Worm (Caenorhabditis elegans): Measurements from ENCODE around the gene Y116A8C.24.
A peak's percentile ranks its signal among the peaks of the same experiment; 100 is the strongest.

Y116A8C.24 gene

ce11 chrIV:17111813-17112212 is 41.1 kb upstream of the Y116A8C.24 start, which contains the start of gene Y116A8C.33:
Y116A8C.33 (plus strand) TSS chrIV:17112113.
- TF ChIP-seq elt-2 (tag; optimal IDR thresholded peaks at IDR 0.05) = no peak

DNA sequence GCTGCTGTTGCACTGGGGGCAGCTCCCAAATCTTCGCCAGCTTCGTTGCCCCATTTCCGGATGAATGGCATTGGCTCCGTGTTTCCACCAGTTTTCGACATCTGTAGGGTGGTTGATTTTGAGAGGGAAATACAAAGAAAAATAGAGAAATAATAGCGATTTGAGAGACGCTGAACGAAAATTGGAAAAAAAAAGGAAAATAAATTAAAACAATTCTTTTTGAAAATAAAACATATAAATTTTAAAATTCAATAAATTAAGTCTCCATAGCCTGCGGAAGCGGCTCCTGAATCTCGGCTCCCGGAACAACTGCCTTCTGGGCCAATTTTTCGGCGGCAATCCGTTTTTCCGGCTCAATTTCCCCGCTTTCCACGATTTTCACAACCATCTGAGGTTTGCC is 40.2 kb upstream of the Y116A8C.24 start, which contains the start of gene sfa-1:
sfa-1 (minus strand) TSS at position 101 of the 400 bp plus-strand sequence.
- no peak for TF ChIP-seq pat-9 (tag; optimal IDR thresholded peaks at IDR 0.05)
- no peak for TF ChIP-seq ets-4 (tag; optimal IDR thresholded peaks at IDR 0.05)
- no peak for TF ChIP-seq pqm-1 (tag; optimal IDR thresholded peaks at IDR 0.05)
- TF ChIP-seq elt-2 (tag; optimal IDR thresholded peaks at IDR 0.05) = no peak
- TF ChIP-seq C38D4.7 (GFP tag; optimal IDR thresholded peaks at IDR 0.05) = no peak
- no peak for TF ChIP-seq unc-86 (tag; optimal IDR thresholded peaks at IDR 0.05)
- TF ChIP-seq hlh-13 (GFP tag; optimal IDR thresholded peaks at IDR 0.05) = no peak
- TF ChIP-seq hlh-30 (tag; optimal IDR thresholded peaks at IDR 0.05; ENCODE audit: insufficient read depth) = no peak
- TF ChIP-seq unc-42 (tag; optimal IDR thresholded peaks at IDR 0.05) = no peak
- no peak for TF ChIP-seq ceh-9 (tag; optimal IDR thresholded peaks at IDR 0.05)
- TF ChIP-seq ztf-16 (tag; optimal IDR thresholded peaks at IDR 0.05) = no peak
- TF ChIP-seq hlh-6 (tag; optimal IDR thresholded peaks at IDR 0.05) = no peak
- no peak for TF ChIP-seq C08G9.2 (tag; optimal IDR thresholded peaks at IDR 0.05)

- TF ChIP-seq nfya-1 (tag; optimal IDR thresholded peaks at IDR 0.05) (peak; percentile 91), ztf-16 (tag; optimal IDR thresholded peaks at IDR 0.05) (no peak), pros-1 (tag; optimal IDR thresholded peaks at IDR 0.05) (no peak)
These were observed 38.7 kb upstream of the Y116A8C.24 start for ce11 chrIV:17109436-17109835.

DNA sequence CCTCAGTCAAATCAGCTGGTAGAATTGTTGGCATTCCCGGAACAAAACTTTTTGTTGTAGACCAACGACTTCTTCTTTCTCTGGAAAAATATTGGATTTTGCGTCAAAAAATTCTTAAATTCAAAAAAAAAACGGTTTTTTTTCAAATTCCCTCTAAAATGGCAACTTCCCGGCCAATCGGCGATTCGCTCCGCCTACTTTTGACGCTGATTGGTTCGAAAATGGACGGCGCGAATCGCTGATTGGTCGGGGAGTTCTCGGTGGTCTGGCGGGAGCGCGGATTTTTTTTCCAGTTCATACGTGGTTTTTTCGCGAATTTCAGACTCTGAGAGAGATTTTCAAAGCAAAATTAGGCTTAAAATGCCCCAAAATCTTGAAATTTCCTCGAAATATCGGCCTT is 38.1 kb upstream of the Y116A8C.24 start:
- TF ChIP-seq nfya-1 (tag; optimal IDR thresholded peaks at IDR 0.05) (peak; percentile 79), dve-1 (tag; optimal IDR thresholded peaks at IDR 0.05) (no peak)

ce11 chrIV:17108200-17108599 is 37.5 kb upstream of the Y116A8C.24 start:
- TF ChIP-seq ceh-9 (tag; optimal IDR thresholded peaks at IDR 0.05) (no peak), C38D4.7 (GFP tag; optimal IDR thresholded peaks at IDR 0.05) (no peak), ceh-6 (GFP tag; optimal IDR thresholded peaks at IDR 0.05) (no peak), ceh-24 (tag; optimal IDR thresholded peaks at IDR 0.05) (no peak), fax-1 (tag; optimal IDR thresholded peaks at IDR 0.05) (peak; percentile 74), ceh-2 (tag; optimal IDR thresholded peaks at IDR 0.05) (peak; percentile 71), hlh-8 (tag; optimal IDR thresholded peaks at IDR 0.05) (peak; percentile 56), K02D7.2 (tag; optimal IDR thresholded peaks at IDR 0.05) (no peak), ama-1 (optimal IDR thresholded peaks at IDR 0.05) (no peak), elt-2 (tag; optimal IDR thresholded peaks at IDR 0.05) (peak; percentile 52), elt-4 (tag; optimal IDR thresholded peaks at IDR 0.05) (no peak), ceh-48 (tag; optimal IDR thresholded peaks at IDR 0.05) (no peak), sox-2 (GFP tag; IDR thresholded peaks at IDR 0.05) (no peak), T23F11.4 (GFP tag; optimal IDR thresholded peaks at IDR 0.05) (no peak), tbx-7 (tag; optimal IDR thresholded peaks at IDR 0.05) (peak; percentile 75), lim-6 (tag; optimal IDR thresholded peaks at IDR 0.05) (peak; percentile 28), sox-4 (tag; optimal IDR thresholded peaks at IDR 0.05) (no peak), pag-3 (tag; optimal IDR thresholded peaks at IDR 0.05; ENCODE audit: borderline replicate concordance) (no peak), nhr-232 (tag; optimal IDR thresholded peaks at IDR 0.05) (no peak), pax-1 (tag; optimal IDR thresholded peaks at IDR 0.05) (no peak), ets-4 (tag; optimal IDR thresholded peaks at IDR 0.05) (peak; percentile 46), ahr-1 (tag; optimal IDR thresholded peaks at IDR 0.05) (peak; percentile 57), pros-1 (tag; optimal IDR thresholded peaks at IDR 0.05) (no peak), ceh-30 (tag; optimal IDR thresholded peaks at IDR 0.05) (no peak), eyg-1 (tag; optimal IDR thresholded peaks at IDR 0.05) (no peak), hlh-6 (tag; optimal IDR thresholded peaks at IDR 0.05) (no peak), fkh-10 (GFP tag; optimal IDR thresholded peaks at IDR 0.05) (no peak), pat-9 (tag; optimal IDR thresholded peaks at IDR 0.05) (no peak), dve-1 (tag; optimal IDR thresholded peaks at IDR 0.05) (no peak), ceh-31 (tag; optimal IDR thresholded peaks at IDR 0.05) (peak; percentile 76), ztf-16 (tag; optimal IDR thresholded peaks at IDR 0.05) (no peak), dmd-4 (tag; optimal IDR thresholded peaks at IDR 0.05; ENCODE audit: borderline replicate concordance) (peak; percentile 16), ttx-3 (tag; optimal IDR thresholded peaks at IDR 0.05) (no peak), zip-5 (tag; optimal IDR thresholded peaks at IDR 0.05) (peak; percentile 80), tbx-2 (tag; optimal IDR thresholded peaks at IDR 0.05) (peak; percentile 94), pha-2 (tag; optimal IDR thresholded peaks at IDR 0.05) (no peak), ceh-14 (tag; optimal IDR thresholded peaks at IDR 0.05) (no peak), hlh-13 (GFP tag; optimal IDR thresholded peaks at IDR 0.05) (no peak)

Data from whole organism, late embryonic.